Worm (Caenorhabditis elegans): Measurements from ENCODE around the gene C33F10.12.
A peak's percentile ranks its signal among the peaks of the same experiment; 100 is the strongest.

C33F10.12 gene

DNA sequence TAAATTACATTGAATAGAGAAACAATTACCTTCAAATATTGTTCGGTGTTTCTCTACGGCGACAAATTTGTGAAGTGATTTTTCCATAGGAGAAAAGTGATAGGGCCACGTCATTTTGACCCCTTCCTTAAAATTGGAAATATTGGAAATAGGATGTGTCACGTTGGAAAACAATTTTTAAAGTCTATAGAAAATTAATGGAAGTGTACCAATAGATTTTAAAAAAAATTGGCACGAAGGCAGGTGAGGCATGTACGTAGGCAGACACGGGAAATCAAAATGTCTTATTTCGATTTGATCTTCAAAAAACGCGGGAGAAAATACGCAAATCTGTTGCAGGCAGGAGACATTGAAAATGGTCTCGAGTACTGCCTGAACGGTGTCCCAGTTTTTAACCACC, at the start of gene C33F10.12:
C33F10.12 (minus strand) TSS at position 101 of the 400 bp plus-strand sequence.
- TF ChIP-seq nhr-102 (tag; optimal IDR thresholded peaks at IDR 0.05) (no peak), unc-39 (tag; optimal IDR thresholded peaks at IDR 0.05) (no peak), R02D3.7 (tag; optimal IDR thresholded peaks at IDR 0.05) (no peak), zip-11 (GFP tag; IDR thresholded peaks at IDR 0.05) (no peak), nhr-237 (tag; optimal IDR thresholded peaks at IDR 0.05) (no peak), mdl-1 (tag; optimal IDR thresholded peaks at IDR 0.05) (no peak), dve-1 (tag; optimal IDR thresholded peaks at IDR 0.05; ENCODE audit: insufficient read depth) (no peak), snpc-1.2 (GFP tag; IDR thresholded peaks at IDR 0.05) (no peak), jun-1 (tag; optimal IDR thresholded peaks at IDR 0.05) (no peak), daf-19 (GFP tag; conservative IDR thresholded peaks at IDR 0.05) (no peak), ama-1 (optimal IDR thresholded peaks at IDR 0.05) (no peak), cey-2 (tag; optimal IDR thresholded peaks at IDR 0.05; ENCODE audit: borderline replicate concordance, insufficient read depth) (no peak), fkh-10 (GFP tag; optimal IDR thresholded peaks at IDR 0.05) (no peak), dmd-8 (GFP tag; IDR thresholded peaks at IDR 0.05) (no peak), lin-1 (GFP tag; IDR thresholded peaks at IDR 0.05) (no peak), php-3 (GFP tag; IDR thresholded peaks at IDR 0.05) (no peak), nhr-10 (tag; optimal IDR thresholded peaks at IDR 0.05) (no peak), pha-4 (GFP tag; IDR thresholded peaks at IDR 0.05) (no peak), pha-4 (tag; optimal IDR thresholded peaks at IDR 0.05) (no peak), rbr-2 (tag; optimal IDR thresholded peaks at IDR 0.05) (no peak), lin-15B (tag; optimal IDR thresholded peaks at IDR 0.05) (no peak)

DNA sequence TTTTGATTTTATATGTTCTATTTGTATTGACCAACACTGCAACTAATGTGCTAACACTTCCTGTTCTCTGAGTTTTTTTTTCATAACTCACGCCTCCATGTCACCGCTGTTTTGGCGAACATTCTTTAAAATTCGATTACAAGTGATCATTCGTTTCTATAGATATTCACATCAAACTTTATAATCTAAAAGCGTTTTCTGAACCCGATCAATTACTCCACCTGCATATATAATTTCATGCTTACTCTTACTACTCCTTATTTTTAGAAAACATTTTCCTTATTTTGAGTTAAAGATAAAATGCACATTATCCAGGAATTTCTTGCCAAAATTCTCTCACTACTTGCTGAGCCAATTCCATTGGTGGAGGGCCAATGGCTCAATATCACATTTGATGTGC, 48.4 kb upstream of the C33F10.12 start, which contains the start of gene R05F9.7:
R05F9.7 (plus strand) TSS at position 301 of the 400 bp plus-strand sequence.
- TF ChIP-seq nhr-76 (tag; optimal IDR thresholded peaks at IDR 0.05) (no peak), lin-29 (GFP tag; IDR thresholded peaks at IDR 0.05) (no peak), ceh-20 (GFP tag; IDR thresholded peaks at IDR 0.05) (no peak)

DNA sequence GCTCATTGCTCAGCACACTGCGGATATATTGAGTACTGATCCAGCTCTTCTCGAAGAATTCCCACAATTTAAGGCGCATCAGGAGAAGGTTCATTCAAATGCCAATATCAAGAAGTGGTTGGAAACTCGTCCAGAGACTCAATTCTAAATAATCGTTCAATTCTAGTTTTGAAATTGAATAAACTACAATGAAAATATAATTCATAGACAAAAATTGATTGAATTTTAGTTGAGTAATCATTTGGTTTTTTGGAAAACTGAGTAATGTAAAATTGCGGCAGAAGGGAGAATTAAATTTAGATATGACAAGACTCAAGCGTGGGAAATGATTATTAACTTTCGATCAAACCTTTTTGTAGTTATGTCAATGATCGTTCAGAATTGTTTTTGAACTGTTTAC, 46.8 kb upstream of the C33F10.12 start:
- TF ChIP-seq duxl-1 (tag; optimal IDR thresholded peaks at IDR 0.05; ENCODE audit: poor library complexity) (no peak), sdz-12 (GFP tag; optimal IDR thresholded peaks at IDR 0.05) (no peak), hlh-11 (tag; optimal IDR thresholded peaks at IDR 0.05) (no peak), mdl-1 (tag; optimal IDR thresholded peaks at IDR 0.05) (no peak), unc-62 (GFP tag; optimal IDR thresholded peaks at IDR 0.05 in 1 of 2) (peak in 1 of 2 experiments; percentile 65), unc-62 (tag; optimal IDR thresholded peaks at IDR 0.05) (no peak), F10B5.3 (tag; optimal IDR thresholded peaks at IDR 0.05) (no peak)

DNA sequence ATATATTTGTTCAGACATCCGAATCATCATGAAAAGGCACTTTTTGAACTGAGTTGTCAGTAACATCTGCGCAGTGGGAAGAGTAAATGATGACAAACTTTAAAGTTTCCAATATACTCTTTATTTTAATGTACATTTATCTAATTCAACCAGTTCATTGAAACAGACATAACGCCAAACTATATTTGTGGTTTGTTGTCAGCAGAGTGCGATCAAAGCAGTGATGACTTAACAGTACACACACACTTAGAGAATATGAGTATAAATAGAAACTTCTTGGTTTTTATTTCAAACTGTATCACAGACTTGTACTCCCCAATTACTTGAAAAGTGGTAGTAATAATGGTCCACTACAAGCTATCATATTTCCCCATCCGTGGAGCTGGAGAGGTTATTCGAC, 45.9 kb upstream of the C33F10.12 start, which contains the start of gene gst-8:
gst-8 (plus strand) TSS at position 301 of the 400 bp plus-strand sequence.
- TF ChIP-seq daf-19 (GFP tag; conservative IDR thresholded peaks at IDR 0.05) (no peak), R02D3.7 (tag; optimal IDR thresholded peaks at IDR 0.05) (no peak), T20F7.1 (GFP tag; optimal IDR thresholded peaks at IDR 0.05) (peak; percentile 27), ZK337.2 (GFP tag; IDR thresholded peaks at IDR 0.05) (no peak), vab-7 (GFP tag; IDR thresholded peaks at IDR 0.05) (no peak), egl-27 (tag; optimal IDR thresholded peaks at IDR 0.05) (no peak), mdt-29 (GFP tag; IDR thresholded peaks at IDR 0.05) (no peak), arid-1 (GFP tag; conservative IDR thresholded peaks at IDR 0.05) (no peak), lin-1 (GFP tag; IDR thresholded peaks at IDR 0.05) (no peak), spr-1 (tag; optimal IDR thresholded peaks at IDR 0.05) (no peak), ceh-28 (tag; optimal IDR thresholded peaks at IDR 0.05) (no peak), mep-1 (tag; optimal IDR thresholded peaks at IDR 0.05) (no peak), hlh-11 (tag; optimal IDR thresholded peaks at IDR 0.05) (peak; percentile 8), zag-1 (tag; optimal IDR thresholded peaks at IDR 0.05) (no peak), lin-38 (GFP tag; IDR thresholded peaks at IDR 0.05) (no peak), set-16 (GFP tag; IDR thresholded peaks at IDR 0.05) (no peak), snpc-4 (tag; optimal IDR thresholded peaks at IDR 0.05) (no peak), attf-4 (tag; optimal IDR thresholded peaks at IDR 0.05) (no peak), madf-9 (GFP tag; conservative IDR thresholded peaks at IDR 0.05) (no peak), dmd-6 (GFP tag; IDR thresholded peaks at IDR 0.05) (0 out of 2 replicates have a peak, but pooled peaks have one; percentile 17), ctbp-1 (GFP tag; IDR thresholded peaks at IDR 0.05) (no peak), mxl-3 (GFP tag; optimal IDR thresholded peaks at IDR 0.05) (no peak), hmg-1.1 (GFP tag; IDR thresholded peaks at IDR 0.05) (no peak)
